Fruit fly (Drosophila melanogaster) whole organism, embryonic: Measurements from ENCODE around the gene CG3652.
A peak's percentile ranks its signal among the peaks of the same experiment; 100 is the strongest.

Experiments
- Abd-B ChIP-seq: fragments of 200-800 bp; sonication (Bioruptor generic); optimal IDR thresholded peaks from 2 replicates; lab custom pipeline; 2018; ENCODE audit warnings: missing biosample characterization, mild to moderate bottlenecking, missing genetic modification characterization, moderate library complexity
- Asciz ChIP-seq: fragments of 200-800 bp; sonication (Bioruptor generic); optimal IDR thresholded peaks from 2 replicates; lab custom pipeline; 2017; ENCODE audit warnings: missing biosample characterization, mild to moderate bottlenecking, missing genetic modification characterization, missing genetic modification reagents
- CG11247 ChIP-seq: fragments of 200-800 bp; sonication (Bioruptor generic); IDR thresholded peaks from 2 replicates; pipeline ENCODE4 v1.3.6; 2022; ENCODE audit warnings: missing biosample characterization, missing genetic modification characterization
- CG13624 ChIP-seq: fragments of 200-800 bp; sonication (Bioruptor generic); optimal IDR thresholded peaks from 2 replicates; lab custom pipeline; 2016; ENCODE audit warnings: missing biosample characterization, missing genetic modification characterization
- CG17568 ChIP-seq: fragments of 200-800 bp; sonication (Bioruptor generic); optimal IDR thresholded peaks from 2 replicates; lab custom pipeline; 2018; ENCODE audit warnings: missing biosample characterization, mild to moderate bottlenecking, missing genetic modification characterization, moderate library complexity
- CG2116 ChIP-seq: fragments of 200-800 bp; sonication (Bioruptor generic); optimal IDR thresholded peaks from 3 replicates; lab custom pipeline; 2018; ENCODE audit warnings: missing biosample characterization, mild to moderate bottlenecking, missing genetic modification characterization
- CG2120 ChIP-seq: fragments of 200-800 bp; sonication (Bioruptor generic); optimal IDR thresholded peaks from 3 replicates; lab custom pipeline; 2016; ENCODE audit warnings: missing biosample characterization, missing genetic modification characterization
- CG42726 ChIP-seq: fragments of 200-800 bp; sonication (Bioruptor generic); IDR thresholded peaks from 2 replicates; pipeline ENCODE4 v1.3.6; 2022; ENCODE audit warnings: missing biosample characterization, missing genetic modification characterization; ENCODE audit not compliant: partially characterized antibody
- CG5180 ChIP-seq: fragments of 200-800 bp; sonication (Bioruptor generic); optimal IDR thresholded peaks from 3 replicates; lab custom pipeline; 2017; ENCODE audit warnings: missing biosample characterization, missing genetic modification characterization, mild to moderate bottlenecking, moderate library complexity, missing genetic modification reagents
- CG7372 ChIP-seq: fragments of 200-800 bp; sonication (Bioruptor generic); IDR thresholded peaks from 2 replicates; pipeline ENCODE4 v1.3.6; 2022; ENCODE audit warnings: missing biosample characterization, missing genetic modification characterization
- CG7928 ChIP-seq: fragments of 200-800 bp; sonication (Bioruptor generic); optimal IDR thresholded peaks from 2 replicates; lab custom pipeline; 2017; ENCODE audit warnings: missing biosample characterization, mild to moderate bottlenecking, missing genetic modification characterization
- CG8089 ChIP-seq: fragments of 200-800 bp; sonication (Bioruptor generic); optimal IDR thresholded peaks from 3 replicates; lab custom pipeline; 2016; ENCODE audit warnings: missing biosample characterization, missing genetic modification characterization
- CTCF ChIP-seq: fragments of 200-800 bp; sonication (Bioruptor generic); optimal IDR thresholded peaks from 2 replicates; lab custom pipeline; 2017; ENCODE audit warnings: missing biosample characterization, mild to moderate bottlenecking, missing genetic modification characterization, moderate library complexity
- Dad ChIP-seq: fragments of 200-800 bp; sonication (Bioruptor generic); optimal IDR thresholded peaks from 3 replicates; lab custom pipeline; 2016; ENCODE audit warnings: missing biosample characterization, missing genetic modification characterization
- Drgx ChIP-seq: fragments of 200-800 bp; sonication (Bioruptor generic); IDR thresholded peaks from 2 replicates; pipeline ENCODE4 v1.3.6; 2022; ENCODE audit warnings: missing biosample characterization, missing genetic modification characterization
- H2.0 ChIP-seq: fragments of 200-800 bp; sonication (Bioruptor generic); IDR thresholded peaks from 2 replicates; pipeline ENCODE4 v1.3.6; 2022; ENCODE audit warnings: missing biosample characterization, missing genetic modification characterization
- HmgD ChIP-seq: fragments of 200-800 bp; sonication (Bioruptor generic); optimal IDR thresholded peaks from 3 replicates; lab custom pipeline; 2016; ENCODE audit warnings: missing biosample characterization, missing genetic modification characterization
- Hmr ChIP-seq: fragments of 200-800 bp; sonication (Bioruptor generic); optimal IDR thresholded peaks from 3 replicates; lab custom pipeline; 2017; ENCODE audit warnings: mild to moderate bottlenecking, missing biosample characterization, missing genetic modification reagents, missing genetic modification characterization
- Med ChIP-seq: fragments of 200-800 bp; sonication (Bioruptor generic); peaks from one replicate; lab custom pipeline; 2016; ENCODE audit warnings: missing biosample characterization, missing genetic modification characterization, mild to moderate bottlenecking, inconsistent platforms, moderate library complexity
- NFAT ChIP-seq: fragments of 200-800 bp; sonication (Bioruptor generic); IDR thresholded peaks from 2 replicates; pipeline ENCODE4 v1.3.6; 2022; ENCODE audit warnings: missing biosample characterization, missing genetic modification characterization
- Nf-YC ChIP-seq: fragments of 200-800 bp; optimal IDR thresholded peaks from 3 replicates; lab custom pipeline; 2019; ENCODE audit warnings: missing biosample characterization, mild to moderate bottlenecking, missing genetic modification characterization, moderate library complexity
- Optix ChIP-seq: fragments of 200-800 bp; sonication (Bioruptor generic); IDR thresholded peaks from 3 replicates; pipeline ENCODE4 v1.3.6; 2022; ENCODE audit warnings: missing biosample characterization, missing genetic modification characterization
- Ravus ChIP-seq: fragments of 200-800 bp; sonication (Bioruptor generic); IDR thresholded peaks from 2 replicates; pipeline ENCODE4 v1.3.6; 2022; ENCODE audit warnings: missing biosample characterization, missing genetic modification characterization
- YL-1 ChIP-seq: fragments of 200-800 bp; sonication (Bioruptor generic); optimal IDR thresholded peaks from 3 replicates; lab custom pipeline; 2017; ENCODE audit warnings: missing biosample characterization, mild to moderate bottlenecking, missing genetic modification characterization
- abd-A ChIP-seq: fragments of 200-800 bp; sonication (Bioruptor generic); optimal IDR thresholded peaks from 3 replicates; lab custom pipeline; 2019; ENCODE audit warnings: missing biosample characterization, mild to moderate bottlenecking, missing genetic modification characterization, moderate library complexity
- ash1 ChIP-seq: fragments of 200-800 bp; sonication (Bioruptor generic); optimal IDR thresholded peaks from 2 replicates; lab custom pipeline; 2018; ENCODE audit warnings: missing biosample characterization, mild to moderate bottlenecking, missing genetic modification characterization
- bsh ChIP-seq, 2 experiments: fragments of 200-800 bp; sonication (Bioruptor generic); optimal IDR thresholded peaks; 2 replicates each; lab custom pipeline; 2017 to 2018; ENCODE audit warnings: mild to moderate bottlenecking in 2 of 2, missing biosample characterization in 2 of 2, missing genetic modification characterization in 2 of 2, moderate library complexity in 1 of 2
- crol ChIP-seq: fragments of 200-800 bp; sonication (Bioruptor generic); IDR thresholded peaks from 2 replicates; pipeline ENCODE4 v1.3.6; 2022; ENCODE audit warnings: missing biosample characterization, missing genetic modification characterization
- eve ChIP-seq, 2 experiments: fragments of >200 bp; optimal IDR thresholded peaks; 2 replicates each; lab custom pipeline; 2017; ENCODE audit warnings: missing biosample characterization in 2 of 2, missing genetic modification characterization in 2 of 2
- gro ChIP-seq: fragments of 200-800 bp; sonication (Bioruptor generic); optimal IDR thresholded peaks from 2 replicates; lab custom pipeline; 2016; ENCODE audit warnings: missing biosample characterization, missing genetic modification characterization
- klu ChIP-seq: fragments of 200-800 bp; sonication (Bioruptor generic); IDR thresholded peaks from 2 replicates; pipeline ENCODE4 v1.3.6; 2022; ENCODE audit warnings: missing biosample characterization, missing genetic modification characterization
- repo ChIP-seq: fragments of 200-800 bp; sonication (Bioruptor generic); optimal IDR thresholded peaks from 2 replicates; lab custom pipeline; 2016; ENCODE audit warnings: missing biosample characterization, missing genetic modification characterization
- row ChIP-seq: fragments of 200-800 bp; sonication (Bioruptor generic); IDR thresholded peaks from 3 replicates; pipeline ENCODE4 v1.3.6; 2022; ENCODE audit warnings: missing biosample characterization, missing genetic modification characterization
- salm ChIP-seq: fragments of 200-800 bp; sonication (Bioruptor generic); optimal IDR thresholded peaks from 2 replicates; lab custom pipeline; 2018; ENCODE audit warnings: missing biosample characterization, mild to moderate bottlenecking, missing genetic modification characterization
- scrt ChIP-seq: fragments of 200-800 bp; sonication (Bioruptor generic); optimal IDR thresholded peaks from 2 replicates; lab custom pipeline; 2018; ENCODE audit warnings: missing biosample characterization, mild to moderate bottlenecking, missing genetic modification characterization, moderate library complexity
- seq ChIP-seq: fragments of 200-800 bp; sonication (Bioruptor generic); IDR thresholded peaks from 2 replicates; pipeline ENCODE4 v1.3.6; 2022; ENCODE audit warnings: missing biosample characterization, missing genetic modification characterization
- slbo ChIP-seq: fragments of 200-800 bp; sonication (Bioruptor generic); IDR thresholded peaks from 2 replicates; pipeline ENCODE4 v1.3.6; 2022; ENCODE audit warnings: missing biosample characterization, missing genetic modification characterization
- twi ChIP-seq: fragments of 200-800 bp; optimal IDR thresholded peaks from 2 replicates; lab custom pipeline; 2019; ENCODE audit warnings: missing biosample characterization, mild to moderate bottlenecking, missing genetic modification characterization, moderate library complexity
- zen ChIP-seq: fragments of 200-800 bp; sonication (Bioruptor generic); optimal IDR thresholded peaks from 3 replicates; lab custom pipeline; 2018; ENCODE audit warnings: missing biosample characterization, mild to moderate bottlenecking, missing genetic modification characterization, moderate library complexity

CG3652 gene

dm6 chr2L:4417982-4418381 is 24.3 kb upstream of the CG3652 start (continued):
- TF ChIP-seq Abd-B (no peak), NFAT (GFP tag; lab: Robert Waterston, UW) (0 out of 2 replicates have a peak, but pooled peaks have one; percentile 23), CG2116 (GFP tag; lab: Kevin White, UChicago) (no peak), Optix (GFP tag; lab: Robert Waterston, UW) (peak; percentile 32; the same call in 1 of the 3 replicates), Dad (GFP tag; lab: Kevin White, UChicago) (no peak), CG42726 (GFP tag; lab: Robert Waterston, UW) (0 out of 2 replicates have a peak, but pooled peaks have one; percentile 60), H2.0 (GFP tag; lab: Robert Waterston, UW) (0 out of 2 replicates have a peak, but pooled peaks have one; percentile 35), CTCF (peak; percentile 94), zen (tag; lab: Kevin White, UChicago) (no peak)

dm6 chr2L:4416903-4417302 is 23.2 kb upstream of the CG3652 start:
- TF ChIP-seq Drgx (GFP tag; lab: Robert Waterston, UW) (peak; percentile 25; the same call in 1 of the 2 replicates), CG5180 (GFP tag; lab: Kevin White, UChicago) (no peak), CG11247 (GFP tag; lab: Robert Waterston, UW) (no peak), bsh (GFP tag; optimal IDR thresholded peaks at IDR 0.05; lab: Kevin White, UChicago) (peak in 1 of 2 experiments; percentile 41)

- no peak for TF ChIP-seq CG8089
- TF ChIP-seq Optix (GFP tag; lab: Robert Waterston, UW), result no peak
- TF ChIP-seq YL-1 (GFP tag; lab: Kevin White, UChicago), result no peak
- TF ChIP-seq NFAT (GFP tag; lab: Robert Waterston, UW), result no peak
- no peak for TF ChIP-seq seq
- TF ChIP-seq row (GFP tag; lab: Robert Waterston, UW), result peak; percentile 26; the same call in 1 of the 3 replicates
- no peak for TF ChIP-seq HmgD (GFP tag; lab: Kevin White, UChicago)
- TF ChIP-seq klu (GFP tag; lab: Robert Waterston, UW), result no peak
- no peak for TF ChIP-seq Hmr
- no peak for TF ChIP-seq eve (GFP tag; optimal IDR thresholded peaks at IDR 0.05; lab: Kevin White, UChicago)
- no peak for TF ChIP-seq Abd-B
- TF ChIP-seq Med (GFP tag; lab: Kevin White, UChicago), result peak; percentile 50
- TF ChIP-seq Drgx (GFP tag; lab: Robert Waterston, UW), result 0 out of 2 replicates have a peak, but pooled peaks have one; percentile 34
- TF ChIP-seq salm, result no peak
- no peak for TF ChIP-seq CG2120 (GFP tag; lab: Kevin White, UChicago)
These were observed 22.4 kb upstream of the CG3652 start for dm6 chr2L:4416089-4416488.

dm6 chr2L:4414059-4414458 is 20.4 kb upstream of the CG3652 start:
- no peak for TF ChIP-seq seq
- no peak for TF ChIP-seq gro (GFP tag; lab: Kevin White, UChicago)
- no peak for TF ChIP-seq Nf-YC (tag; lab: Kevin White, UChicago)
- no peak for TF ChIP-seq CG13624 (GFP tag; lab: Kevin White, UChicago)
- no peak for TF ChIP-seq slbo (GFP tag; lab: Robert Waterston, UW)
- TF ChIP-seq Asciz (GFP tag; lab: Kevin White, UChicago), result no peak
- no peak for TF ChIP-seq CG7372 (GFP tag; lab: Robert Waterston, UW)
- peak; percentile 26; the same call in 1 of the 2 replicates for TF ChIP-seq crol (GFP tag; lab: Robert Waterston, UW)
- TF ChIP-seq twi (tag; lab: Kevin White, UChicago), result no peak
- no peak for TF ChIP-seq Ravus
- TF ChIP-seq scrt (GFP tag; lab: Kevin White, UChicago), result peak; percentile 70
- TF ChIP-seq CG17568 (GFP tag; lab: Kevin White, UChicago), result no peak
- TF ChIP-seq repo, result no peak
- peak; percentile 77 for TF ChIP-seq abd-A
- TF ChIP-seq ash1 (GFP tag; lab: Kevin White, UChicago), result no peak
- TF ChIP-seq CG7928 (GFP tag; lab: Kevin White, UChicago), result no peak
